Worm (Caenorhabditis elegans): ENCODE measurements around the gene srz-62.
"Not testable (repeated sequence)": the region's sequence is repeated elsewhere in the genome, so short reads cannot be mapped to it uniquely, and the experiment has no call there.

Gene srz-62

DNA sequence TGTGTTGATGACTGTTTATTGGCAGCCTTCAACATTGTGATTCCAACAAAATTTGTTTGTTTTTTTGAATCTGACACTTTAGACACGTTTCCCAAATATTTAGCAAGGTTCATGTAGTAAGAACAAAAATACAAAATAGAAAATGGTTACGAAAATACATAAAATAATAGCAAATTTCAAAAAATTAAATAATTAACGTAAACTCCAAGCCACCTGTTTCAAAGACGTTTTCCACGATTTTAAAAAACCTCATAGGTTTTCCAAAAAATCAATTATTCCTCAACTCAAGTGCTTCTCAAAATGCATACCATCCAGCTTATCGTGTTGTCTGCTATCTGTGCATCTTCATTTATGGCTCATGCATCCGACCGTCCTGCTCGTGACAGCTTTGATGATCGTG, 17.1 kb downstream of the srz-62 start, which contains the start of gene F56D6.14:
Gene F56D6.14 (plus strand): TSS at position 301 of the 400 bp plus-strand sequence.
- TF ChIP-seq ztf-4 (tag; optimal IDR thresholded peaks at IDR 0.05), result no peak
- no peak for TF ChIP-seq unc-62 (GFP tag; optimal IDR thresholded peaks at IDR 0.05)
- no peak for TF ChIP-seq C16A3.4 (tag; optimal IDR thresholded peaks at IDR 0.05)
- no peak for TF ChIP-seq C04F5.9 (tag; optimal IDR thresholded peaks at IDR 0.05)
- no peak for TF ChIP-seq nhr-11 (tag; optimal IDR thresholded peaks at IDR 0.05)
- TF ChIP-seq egl-13 (tag; optimal IDR thresholded peaks at IDR 0.05), result no peak
- no peak for TF ChIP-seq elt-3 (tag; optimal IDR thresholded peaks at IDR 0.05)
- TF ChIP-seq nhr-12 (tag; optimal IDR thresholded peaks at IDR 0.05), result no peak

ce11 chrIV:3918160-3918559, 17.9 kb downstream of the srz-62 start, which contains the start of gene F56D6.23:
Gene F56D6.23, plus strand, starts transcription at chrIV:3918460.
- TF ChIP-seq pax-3 (tag; optimal IDR thresholded peaks at IDR 0.05), result no peak
- TF ChIP-seq nhr-28 (tag; optimal IDR thresholded peaks at IDR 0.05), result no peak

DNA sequence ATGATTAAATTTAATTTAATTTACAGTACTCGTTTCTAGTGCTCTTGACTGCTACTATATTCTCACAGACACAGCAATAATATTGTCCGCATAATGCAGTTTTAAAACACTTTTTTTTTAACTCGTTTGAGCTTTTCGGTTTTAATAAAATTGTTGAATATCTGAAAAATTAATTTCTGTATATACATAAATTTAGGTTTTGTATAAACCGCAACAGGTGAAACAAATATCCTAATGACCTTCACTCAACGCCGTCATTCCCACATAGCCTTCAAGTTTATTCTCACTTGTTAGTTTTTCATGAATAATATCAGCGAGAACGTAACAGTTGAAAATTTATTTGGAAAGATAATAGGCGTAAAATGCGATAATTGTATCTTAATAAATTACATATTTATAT, 19.2 kb downstream of the srz-62 start, which contains the start of gene srz-19:
Gene srz-19 (plus strand): TSS at position 301 of the 400 bp plus-strand sequence.
- TF ChIP-seq mep-1 (tag; optimal IDR thresholded peaks at IDR 0.05) (no peak), lir-3 (tag; optimal IDR thresholded peaks at IDR 0.05; ENCODE audit: poor library complexity) (no peak), efl-1 (optimal IDR thresholded peaks at IDR 0.05) (no peak), efl-1 (GFP tag; optimal IDR thresholded peaks at IDR 0.05 in 1 of 2) (no peak), hlh-17 (GFP tag; optimal IDR thresholded peaks at IDR 0.05; ENCODE audit: borderline replicate concordance) (no peak), grh-1 (GFP tag; IDR thresholded peaks at IDR 0.05) (no peak), lin-13 (GFP tag; optimal IDR thresholded peaks at IDR 0.05) (no peak), elt-3 (tag; optimal IDR thresholded peaks at IDR 0.05) (no peak), nhr-237 (tag; optimal IDR thresholded peaks at IDR 0.05) (no peak), jun-1 (tag; optimal IDR thresholded peaks at IDR 0.05) (no peak), C34B4.2 (tag; optimal IDR thresholded peaks at IDR 0.05) (no peak), dpl-1 (GFP tag; optimal IDR thresholded peaks at IDR 0.05) (no peak)

DNA sequence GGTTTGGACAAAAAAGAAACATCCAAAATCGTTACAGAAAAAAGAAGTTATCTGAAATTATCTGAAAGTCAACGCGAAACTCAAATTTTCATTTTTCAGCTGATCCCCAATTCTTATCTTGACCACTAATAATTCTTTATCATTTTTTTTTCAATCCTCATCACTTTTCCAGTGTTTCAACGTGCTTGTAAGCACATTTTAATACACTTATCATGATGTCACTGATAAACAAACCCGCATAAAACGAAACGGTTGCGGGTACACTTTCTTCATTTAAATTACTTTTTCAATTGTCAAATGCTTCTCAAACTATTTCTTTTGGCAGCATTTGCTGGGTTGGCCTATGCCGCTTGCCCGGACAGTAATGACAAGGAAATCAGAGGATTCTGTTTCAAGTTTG, 21.6 kb downstream of the srz-62 start, which contains the start of gene clec-67:
Gene clec-67 (plus strand): TSS at position 268 of the 400 bp plus-strand sequence.
- peak; percentile 21 for TF ChIP-seq pqm-1 (tag; optimal IDR thresholded peaks at IDR 0.05)
- no peak for TF ChIP-seq skn-1 (tag; optimal IDR thresholded peaks at IDR 0.05)
- peak; percentile 94 for TF ChIP-seq elt-2 (tag; optimal IDR thresholded peaks at IDR 0.05)

ce11 chrIV:3926117-3926516, 25.8 kb downstream of the srz-62 start, which contains the start of gene clec-68:
Gene clec-68, plus strand, starts transcription at chrIV:3926417.
- TF ChIP-seq skn-1 (tag; optimal IDR thresholded peaks at IDR 0.05), result no peak
- TF ChIP-seq nhr-85 (tag), result no peak
- no peak for TF ChIP-seq unc-30 (tag; optimal IDR thresholded peaks at IDR 0.05)
- no peak for TF ChIP-seq lin-35 (GFP tag; optimal IDR thresholded peaks at IDR 0.05)
- no peak for TF ChIP-seq dpl-1 (GFP tag; optimal IDR thresholded peaks at IDR 0.05)
- no peak for TF ChIP-seq snu-23 (GFP tag; optimal IDR thresholded peaks at IDR 0.05)
- no peak for TF ChIP-seq nhr-47 (tag; optimal IDR thresholded peaks at IDR 0.05)
- TF ChIP-seq nhr-20 (tag; optimal IDR thresholded peaks at IDR 0.05), result no peak
- no peak for TF ChIP-seq irx-1 (tag; optimal IDR thresholded peaks at IDR 0.05)
- no peak for TF ChIP-seq unc-86 (tag; optimal IDR thresholded peaks at IDR 0.05)
- TF ChIP-seq fos-1 (tag; optimal IDR thresholded peaks at IDR 0.05), result no peak
- TF ChIP-seq unc-62 (GFP tag; optimal IDR thresholded peaks at IDR 0.05), result no peak
- no peak for TF ChIP-seq snpc-4 (tag; optimal IDR thresholded peaks at IDR 0.05)
- no peak for TF ChIP-seq nhr-11 (tag; optimal IDR thresholded peaks at IDR 0.05)
- no peak for TF ChIP-seq egl-13 (tag; optimal IDR thresholded peaks at IDR 0.05)

DNA sequence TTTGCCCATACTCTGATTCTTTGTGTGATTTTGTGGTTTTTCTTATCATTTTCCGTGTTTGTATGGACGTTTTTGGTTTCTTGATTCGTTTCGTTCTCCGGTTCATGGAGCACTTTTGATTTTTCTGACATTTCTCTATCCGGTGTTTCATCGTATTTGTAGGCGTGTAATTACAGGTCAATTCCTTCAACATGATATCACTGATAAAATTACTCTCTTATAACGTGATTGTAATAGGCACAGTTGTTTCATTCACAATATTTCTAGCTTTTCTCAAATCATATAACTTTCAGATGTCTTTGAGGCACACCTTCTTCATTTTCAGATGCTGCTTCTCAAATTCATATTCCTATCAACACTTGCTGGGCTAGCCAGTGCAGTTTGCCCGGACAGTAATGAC, 32.1 kb downstream of the srz-62 start, which contains the start of gene clec-70:
Gene clec-70 (plus strand): TSS at position 301 of the 400 bp plus-strand sequence.
- TF ChIP-seq nhr-237, sox-4, ztf-4 (tag; optimal IDR thresholded peaks at IDR 0.05): not testable (repeated sequence)

All from whole organism, L1 larva.